Worm (Caenorhabditis elegans) whole organism, early embryonic: ENCODE results near the gene W02B3.4.
A peak's percentile ranks its signal among the peaks of the same experiment; 100 is the strongest.

ENCODE experiments used
- B0310.2 ChIP-seq: sonication (generic microtip); optimal IDR thresholded peaks from 2 replicates; lab custom pipeline; 2016; ENCODE audit warnings: mild to moderate bottlenecking, missing genetic modification characterization, missing compliant biosample characterization
- F13C5.2 ChIP-seq: sonication (generic microtip); optimal IDR thresholded peaks from 2 replicates; lab custom pipeline; 2017; ENCODE audit warnings: mild to moderate bottlenecking, missing genetic modification characterization, inconsistent platforms, missing compliant biosample characterization
- aly-1 ChIP-seq: sonication (generic microtip); optimal IDR thresholded peaks from 2 replicates; lab custom pipeline; 2016; ENCODE audit warnings: missing genetic modification characterization, missing compliant biosample characterization
- ama-1 ChIP-seq: fragments of 150-350 bp; optimal IDR thresholded peaks from 2 replicates; lab custom pipeline; 2014
- ceh-13 ChIP-seq: fragments of 200-800 bp; sonication (Bioruptor generic); optimal IDR thresholded peaks from 2 replicates; lab custom pipeline; 2018; ENCODE audit warnings: mild to moderate bottlenecking, missing genetic modification characterization, missing compliant biosample characterization
- ceh-36 ChIP-seq: sonication (generic microtip); optimal IDR thresholded peaks from 2 replicates; lab custom pipeline; 2016; ENCODE audit warnings: missing genetic modification characterization, inconsistent platforms, missing compliant biosample characterization
- ets-7 ChIP-seq: sonication (generic microtip); optimal IDR thresholded peaks from 2 replicates; lab custom pipeline; 2016; ENCODE audit warnings: missing genotype, missing genetic modification characterization, missing compliant biosample characterization
- flt-1 ChIP-seq: fragments of 200-800 bp; sonication (Bioruptor generic); IDR thresholded peaks from 2 replicates; pipeline ENCODE4 v1.3.6; 2022; ENCODE audit warnings: missing genetic modification characterization, missing compliant biosample characterization
- hmbx-1 ChIP-seq: sonication (generic microtip); optimal IDR thresholded peaks from 2 replicates; lab custom pipeline; 2016; ENCODE audit warnings: mild to moderate bottlenecking, missing genetic modification characterization, missing compliant biosample characterization
- hmg-4 ChIP-seq: fragments of 200-800 bp; sonication (Bioruptor generic); optimal IDR thresholded peaks from 2 replicates; lab custom pipeline; 2018; ENCODE audit warnings: mild to moderate bottlenecking, missing genetic modification characterization, missing compliant biosample characterization
- hnd-1 ChIP-seq: sonication (generic microtip); optimal IDR thresholded peaks from 2 replicates; lab custom pipeline; 2016; ENCODE audit warnings: missing genetic modification characterization, missing compliant biosample characterization
- pes-1 ChIP-seq: fragments of 200-800 bp; sonication (Bioruptor generic); IDR thresholded peaks from 2 replicates; pipeline ENCODE4 v1.3.6; 2022; ENCODE audit warnings: missing genetic modification reagents, missing genetic modification characterization, missing compliant biosample characterization
- scrt-1 ChIP-seq: fragments of 200-800 bp; sonication (Bioruptor generic); IDR thresholded peaks from 2 replicates; pipeline ENCODE4 v1.3.6; 2022; ENCODE audit warnings: missing genetic modification characterization, missing compliant biosample characterization
- sea-1 ChIP-seq: fragments of 200-800 bp; sonication (Bioruptor generic); conservative IDR thresholded peaks from 2 replicates; pipeline ENCODE4 v1.3.6; 2022; ENCODE audit warnings: missing genetic modification characterization, missing compliant biosample characterization
- tbx-11 ChIP-seq: fragments of 200-800 bp; sonication (Bioruptor generic); IDR thresholded peaks from 2 replicates; pipeline ENCODE4 v1.3.6; 2022; ENCODE audit warnings: missing genetic modification characterization, missing compliant biosample characterization
- tbx-37 ChIP-seq: fragments of 200-800 bp; sonication (Bioruptor generic); conservative IDR thresholded peaks from 2 replicates; pipeline ENCODE4 v1.3.6; 2022; ENCODE audit warnings: missing genetic modification reagents, missing genetic modification characterization, missing compliant biosample characterization
- tra-4 ChIP-seq: sonication (generic microtip); optimal IDR thresholded peaks from 2 replicates; lab custom pipeline; 2017; ENCODE audit warnings: missing genetic modification characterization, missing compliant biosample characterization

The W02B3.4 gene

DNA sequence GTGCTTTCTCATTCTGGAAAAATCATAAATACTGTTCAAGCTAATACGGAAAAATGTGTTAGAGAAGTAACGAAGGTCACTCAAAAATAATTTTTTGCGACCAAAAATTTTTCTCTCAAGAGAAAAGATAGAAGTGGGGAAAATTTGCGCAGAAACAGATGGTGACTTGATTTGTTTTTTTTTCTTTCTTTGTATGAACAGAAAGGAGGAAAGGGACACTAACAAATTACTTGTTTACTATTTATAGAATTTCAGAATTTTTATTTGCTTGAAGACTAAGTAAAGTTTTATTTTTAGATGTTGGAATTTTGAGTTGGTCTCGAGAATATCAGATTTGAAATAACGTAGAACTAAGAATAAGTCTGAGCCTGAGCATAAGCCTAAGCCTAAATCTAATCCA, at the start of gene W02B3.4:
W02B3.4 (minus strand) TSS at position 101 of the 400 bp plus-strand sequence.
- TF ChIP-seq ceh-13 (GFP tag; lab: Kevin White, UChicago) = no peak
- no peak for TF ChIP-seq B0310.2 (tag; lab: Kevin White, UChicago)
- no peak for TF ChIP-seq tbx-37 (GFP tag; lab: Robert Waterston, UW)
- no peak for TF ChIP-seq hnd-1 (tag; lab: Kevin White, UChicago)
- no peak for TF ChIP-seq hmbx-1 (tag; lab: Kevin White, UChicago)
- TF ChIP-seq scrt-1 (GFP tag; lab: Robert Waterston, UW) = no peak
- no peak for TF ChIP-seq hmg-4 (GFP tag; lab: Kevin White, UChicago)
- TF ChIP-seq sea-1 = no peak
- no peak for TF ChIP-seq tra-4 (tag; lab: Kevin White, UChicago)

- TF ChIP-seq ceh-36 (no peak), hnd-1 (tag; lab: Kevin White, UChicago) (no peak), tbx-11 (GFP tag; lab: Robert Waterston, UW) (no peak), F13C5.2 (tag; lab: Kevin White, UChicago) (no peak), scrt-1 (GFP tag; lab: Robert Waterston, UW) (no peak), B0310.2 (tag; lab: Kevin White, UChicago) (no peak)
These were observed 45.5 kb upstream of the W02B3.4 start for ce11 chrIII:728694-729093.

DNA sequence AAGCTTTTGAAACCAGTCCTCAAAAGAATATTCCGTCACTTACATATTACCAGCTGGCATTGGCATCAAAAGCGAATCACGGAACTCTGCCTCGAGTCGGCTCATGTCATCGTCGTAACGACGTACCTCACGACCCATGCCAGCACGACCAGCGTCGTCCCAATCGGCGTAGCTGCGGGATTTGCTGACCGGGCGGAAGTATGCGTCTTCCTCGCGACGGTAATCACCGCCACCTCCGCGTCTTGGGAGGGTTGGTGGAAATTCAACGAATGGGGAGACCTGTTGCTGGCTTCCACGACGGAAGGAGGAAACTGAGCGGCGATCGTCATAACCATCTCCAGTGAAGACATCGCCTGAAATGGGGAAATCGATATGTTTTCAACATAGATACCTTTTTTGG, 44.9 kb upstream of the W02B3.4 start:
- TF ChIP-seq hnd-1 (tag; lab: Kevin White, UChicago) (no peak), hmbx-1 (tag; lab: Kevin White, UChicago) (no peak), scrt-1 (GFP tag; lab: Robert Waterston, UW) (no peak), pes-1 (GFP tag; lab: Robert Waterston, UW) (no peak), tra-4 (tag; lab: Kevin White, UChicago) (no peak), sea-1 (no peak), flt-1 (no peak), aly-1 (tag; lab: Kevin White, UChicago) (no peak), ceh-13 (GFP tag; lab: Kevin White, UChicago) (no peak)

ce11 chrIII:724819-725218, 41.6 kb upstream of the W02B3.4 start, which contains the start of gene flp-24:
Gene flp-24 (plus strand): TSS chrIII:725119.
- no peak for TF ChIP-seq tra-4 (tag; lab: Kevin White, UChicago)
- TF ChIP-seq aly-1 (tag; lab: Kevin White, UChicago) = no peak
- TF ChIP-seq flt-1 = no peak
- TF ChIP-seq ceh-13 (GFP tag; lab: Kevin White, UChicago) = no peak
- TF ChIP-seq B0310.2 (tag; lab: Kevin White, UChicago) = no peak
- no peak for TF ChIP-seq hnd-1 (tag; lab: Kevin White, UChicago)
- TF ChIP-seq scrt-1 (GFP tag; lab: Robert Waterston, UW) = no peak
- TF ChIP-seq sea-1 = no peak
- TF ChIP-seq F13C5.2 (tag; lab: Kevin White, UChicago) = no peak
- TF ChIP-seq hmbx-1 (tag; lab: Kevin White, UChicago) = no peak
- TF ChIP-seq ceh-36 = no peak
- TF ChIP-seq tbx-11 (GFP tag; lab: Robert Waterston, UW) = no peak
- TF ChIP-seq ets-7 (tag; lab: Kevin White, UChicago) = no peak
- no peak for TF ChIP-seq pes-1 (GFP tag; lab: Robert Waterston, UW)
- no peak for TF ChIP-seq ama-1 (lab: Kevin White, UChicago)
- TF ChIP-seq tbx-37 (GFP tag; lab: Robert Waterston, UW) = no peak
- no peak for TF ChIP-seq hmg-4 (GFP tag; lab: Kevin White, UChicago)

ce11 chrIII:710042-710441, 26.8 kb upstream of the W02B3.4 start:
- TF ChIP-seq aly-1 (tag; lab: Kevin White, UChicago) = no peak
- no peak for TF ChIP-seq hnd-1 (tag; lab: Kevin White, UChicago)

ce11 chrIII:698814-699213, 15.6 kb upstream of the W02B3.4 start:
- TF ChIP-seq B0310.2 (tag; lab: Kevin White, UChicago) (no peak), ama-1 (lab: Kevin White, UChicago) (no peak), hmbx-1 (tag; lab: Kevin White, UChicago) (no peak), ceh-13 (GFP tag; lab: Kevin White, UChicago) (no peak), scrt-1 (GFP tag; lab: Robert Waterston, UW) (peak; percentile 63; the same call in 1 of the 2 replicates), hmg-4 (GFP tag; lab: Kevin White, UChicago) (peak; percentile 11), hnd-1 (tag; lab: Kevin White, UChicago) (no peak), tbx-37 (GFP tag; lab: Robert Waterston, UW) (no peak), pes-1 (GFP tag; lab: Robert Waterston, UW) (peak; percentile 65), aly-1 (tag; lab: Kevin White, UChicago) (no peak), sea-1 (0 out of 2 replicates have a peak, but pooled peaks have one; percentile 30), F13C5.2 (tag; lab: Kevin White, UChicago) (no peak), ceh-36 (no peak), tra-4 (tag; lab: Kevin White, UChicago) (no peak), flt-1 (no peak), ets-7 (tag; lab: Kevin White, UChicago) (no peak), tbx-11 (GFP tag; lab: Robert Waterston, UW) (no peak)

- TF ChIP-seq scrt-1 (GFP tag; lab: Robert Waterston, UW) = no peak
- TF ChIP-seq sea-1 = no peak
- TF ChIP-seq hmbx-1 (tag; lab: Kevin White, UChicago) = no peak
- TF ChIP-seq flt-1 = no peak
- TF ChIP-seq B0310.2 (tag; lab: Kevin White, UChicago) = no peak
- TF ChIP-seq ceh-13 (GFP tag; lab: Kevin White, UChicago) = no peak
These were observed 13.2 kb upstream of the W02B3.4 start, which contains the start of gene sel-15 for ce11 chrIII:696372-696771. Gene sel-15 (minus strand): TSS chrIII:696472.

DNA sequence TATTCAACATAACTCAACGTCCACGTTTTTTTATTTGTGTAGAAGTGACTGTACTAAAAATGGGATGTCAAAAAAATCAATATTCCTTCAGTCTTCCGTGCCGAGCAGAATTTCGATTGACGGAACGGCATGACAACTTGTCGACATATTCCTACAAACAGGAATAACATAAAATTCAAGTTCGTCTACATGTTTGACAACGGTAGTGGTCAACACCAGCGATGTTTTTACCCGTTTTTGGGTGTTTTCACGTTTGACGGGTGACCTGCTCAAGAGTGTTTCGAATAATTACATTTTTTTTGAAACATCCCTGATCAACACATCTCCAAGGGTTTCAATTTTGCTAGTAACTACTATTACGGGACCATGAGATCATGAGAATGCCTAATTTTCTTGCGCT, 8.7 kb upstream of the W02B3.4 start, which contains the start of gene W02B3.7:
W02B3.7 (minus strand) TSS at position 101 of the 400 bp plus-strand sequence.
- TF ChIP-seq aly-1 (tag; lab: Kevin White, UChicago) (no peak), ceh-36 (no peak), scrt-1 (GFP tag; lab: Robert Waterston, UW) (no peak), tbx-37 (GFP tag; lab: Robert Waterston, UW) (no peak), hmbx-1 (tag; lab: Kevin White, UChicago) (no peak), ama-1 (lab: Kevin White, UChicago) (no peak), B0310.2 (tag; lab: Kevin White, UChicago) (no peak), hmg-4 (GFP tag; lab: Kevin White, UChicago) (no peak), flt-1 (no peak), ceh-13 (GFP tag; lab: Kevin White, UChicago) (no peak), hnd-1 (tag; lab: Kevin White, UChicago) (no peak), sea-1 (no peak), tra-4 (tag; lab: Kevin White, UChicago) (no peak), ets-7 (tag; lab: Kevin White, UChicago) (no peak), pes-1 (GFP tag; lab: Robert Waterston, UW) (no peak), F13C5.2 (tag; lab: Kevin White, UChicago) (no peak), tbx-11 (GFP tag; lab: Robert Waterston, UW) (no peak)
